Fruit fly (Drosophila melanogaster): Measurements from ENCODE around the gene Drsl3.

Gene Drsl3

dm6 chr3L:3334784-3335183, 20.0 kb downstream of the Drsl3 start, which contains the start of gene CG14969 (continued):
- TF ChIP-seq Doc3 (GFP tag; IDR thresholded peaks at IDR 0.05; ENCODE audit: partially characterized antibody) = 0 out of 3 replicates have a peak, but pooled peaks have one; percentile 29
- TF ChIP-seq dati (GFP tag; IDR thresholded peaks at IDR 0.05) = no peak
- no peak for TF ChIP-seq tgo (GFP tag; IDR thresholded peaks at IDR 0.05)
- TF ChIP-seq CG3407 (GFP tag; optimal IDR thresholded peaks at IDR 0.05) = no peak
- no peak for TF ChIP-seq ftz-f1 (GFP tag; optimal IDR thresholded peaks at IDR 0.05)
- no peak for TF ChIP-seq eyg (GFP tag; optimal IDR thresholded peaks at IDR 0.05)
- TF ChIP-seq Kr (GFP tag; optimal IDR thresholded peaks at IDR 0.05) = no peak
- no peak for TF ChIP-seq gce (GFP tag; IDR thresholded peaks at IDR 0.05)
- peak; percentile 52; the same call in 1 of the 4 replicates for TF ChIP-seq Dll (GFP tag; IDR thresholded peaks at IDR 0.05; ENCODE audit: partially characterized antibody)
- TF ChIP-seq Sry-δ (GFP tag; optimal IDR thresholded peaks at IDR 0.05) = peak; percentile 69
- TF ChIP-seq jigr1 (GFP tag; IDR thresholded peaks at IDR 0.05) = no peak
- TF ChIP-seq CG8089 (GFP tag; optimal IDR thresholded peaks at IDR 0.05) = no peak
- TF ChIP-seq pros (GFP tag; optimal IDR thresholded peaks at IDR 0.05) = no peak
- no peak for TF ChIP-seq CG18619 (GFP tag; optimal IDR thresholded peaks at IDR 0.05)
- TF ChIP-seq CG1603 (tag; optimal IDR thresholded peaks at IDR 0.05) = peak; percentile 70
- no peak for TF ChIP-seq gsb (GFP tag; IDR thresholded peaks at IDR 0.05)
- no peak for TF ChIP-seq Hey (tag; optimal IDR thresholded peaks at IDR 0.05)
- TF ChIP-seq trem (tag; optimal IDR thresholded peaks at IDR 0.05) = peak; percentile 40
- TF ChIP-seq CG14860 (GFP tag; IDR thresholded peaks at IDR 0.05; ENCODE audit: partially characterized antibody) = peak; percentile 46; the same call in 1 of the 3 replicates
- TF ChIP-seq CG11247 (GFP tag; IDR thresholded peaks at IDR 0.05) = no peak
- no peak for TF ChIP-seq klu (GFP tag; IDR thresholded peaks at IDR 0.05)
- no peak for TF ChIP-seq CG12942 (GFP tag; optimal IDR thresholded peaks at IDR 0.05)
- no peak for TF ChIP-seq CG10321 (GFP tag; IDR thresholded peaks at IDR 0.05)
- no peak for TF ChIP-seq CG30403 (GFP tag; optimal IDR thresholded peaks at IDR 0.05)
- TF ChIP-seq pita (GFP tag; optimal IDR thresholded peaks at IDR 0.05) = no peak
- no peak for TF ChIP-seq GATAe (GFP tag; conservative IDR thresholded peaks at IDR 0.05)
- no peak for TF ChIP-seq CG10431 (GFP tag; optimal IDR thresholded peaks at IDR 0.05)
- TF ChIP-seq zf30C (GFP tag; optimal IDR thresholded peaks at IDR 0.05) = no peak
- no peak for TF ChIP-seq CG10654 (GFP tag; optimal IDR thresholded peaks at IDR 0.05)
- TF ChIP-seq CG3995 (GFP tag; optimal IDR thresholded peaks at IDR 0.05) = no peak
- TF ChIP-seq Ravus (GFP tag; IDR thresholded peaks at IDR 0.05) = no peak
- TF ChIP-seq YL-1 (GFP tag; optimal IDR thresholded peaks at IDR 0.05) = peak; percentile 31
- no peak for TF ChIP-seq CG31224 (GFP tag; IDR thresholded peaks at IDR 0.05)
- no peak for TF ChIP-seq CG2199 (GFP tag; IDR thresholded peaks at IDR 0.05)
- TF ChIP-seq Dbx (GFP tag; IDR thresholded peaks at IDR 0.05) = no peak
- peak; percentile 7 for TF ChIP-seq NC2β (GFP tag; optimal IDR thresholded peaks at IDR 0.05)
- TF ChIP-seq CG12104 (GFP tag; optimal IDR thresholded peaks at IDR 0.05) = no peak
- peak; percentile 28 for TF ChIP-seq MESR4 (GFP tag; optimal IDR thresholded peaks at IDR 0.05)
- no peak for TF ChIP-seq fd96Cb (tag; optimal IDR thresholded peaks at IDR 0.05)
- no peak for TF ChIP-seq br (optimal IDR thresholded peaks at IDR 0.05)
- TF ChIP-seq schlank (tag; optimal IDR thresholded peaks at IDR 0.05) = no peak
- TF ChIP-seq Side (GFP tag; optimal IDR thresholded peaks at IDR 0.05) = no peak
- peak; percentile 18 for TF ChIP-seq tin (GFP tag; optimal IDR thresholded peaks at IDR 0.05)
- no peak for TF ChIP-seq CG18262 (tag; optimal IDR thresholded peaks at IDR 0.05)
- TF ChIP-seq Ptx1 (GFP tag; IDR thresholded peaks at IDR 0.05) = no peak
- TF ChIP-seq HLHmδ (GFP tag; optimal IDR thresholded peaks at IDR 0.05) = no peak
- no peak for TF ChIP-seq run (tag; optimal IDR thresholded peaks at IDR 0.05)
- TF ChIP-seq Nf-YB (GFP tag; optimal IDR thresholded peaks at IDR 0.05) = no peak
- TF ChIP-seq repo (GFP tag; optimal IDR thresholded peaks at IDR 0.05) = no peak
- TF ChIP-seq h (optimal IDR thresholded peaks at IDR 0.05) = no peak
- TF ChIP-seq sob (GFP tag; IDR thresholded peaks at IDR 0.05) = no peak
- TF ChIP-seq Xrp1 (GFP tag; IDR thresholded peaks at IDR 0.05) = no peak
- TF ChIP-seq HmgZ (tag; optimal IDR thresholded peaks at IDR 0.05) = peak; percentile 22
- no peak for TF ChIP-seq CG11560 (tag; IDR thresholded peaks at IDR 0.05)
